Fruit fly (Drosophila melanogaster) whole organism, embryonic: ENCODE data around the gene CG4338.

ENCODE experiments used
- Ada2b ChIP-seq: fragments of 200-800 bp; sonication (Bioruptor generic); IDR thresholded peaks from 2 replicates; pipeline ENCODE4 v1.3.6; 2022; ENCODE audit warnings: missing biosample characterization, missing genetic modification characterization
- C15 ChIP-seq: fragments of 200-800 bp; sonication (Bioruptor generic); IDR thresholded peaks from 3 replicates; pipeline ENCODE4 v1.3.6; 2022; ENCODE audit warnings: missing biosample characterization, missing genetic modification characterization
- CG10209 ChIP-seq: fragments of 200-800 bp; sonication (Bioruptor generic); optimal IDR thresholded peaks from 3 replicates; lab custom pipeline; 2017; ENCODE audit warnings: missing biosample characterization, mild to moderate bottlenecking, missing genetic modification characterization, missing genetic modification reagents
- CG10543 ChIP-seq: fragments of 200-800 bp; sonication (Bioruptor generic); optimal IDR thresholded peaks from 3 replicates; lab custom pipeline; 2017; ENCODE audit warnings: missing biosample characterization, mild to moderate bottlenecking, missing genetic modification characterization, moderate library complexity
- CG11456 ChIP-seq: fragments of 200-800 bp; sonication (Bioruptor generic); IDR thresholded peaks from 3 replicates; pipeline ENCODE4 v1.3.6; 2022; ENCODE audit warnings: missing biosample characterization, missing genetic modification characterization
- CG11696 ChIP-seq: fragments of 200-800 bp; sonication (Bioruptor generic); IDR thresholded peaks from 2 replicates; pipeline ENCODE4 v1.3.6; 2022; ENCODE audit warnings: missing biosample characterization, missing genetic modification characterization
- CG13296 ChIP-seq: fragments of 200-800 bp; sonication (Bioruptor generic); optimal IDR thresholded peaks from 3 replicates; lab custom pipeline; 2018; ENCODE audit warnings: missing biosample characterization, mild to moderate bottlenecking, missing genetic modification characterization
- CG14667 ChIP-seq: fragments of 200-800 bp; sonication (Bioruptor generic); IDR thresholded peaks from 2 replicates; pipeline ENCODE4 v1.3.6; 2022; ENCODE audit warnings: missing biosample characterization, missing genetic modification characterization
- CG17328 ChIP-seq: fragments of 200-800 bp; sonication (Bioruptor generic); IDR thresholded peaks from 2 replicates; pipeline ENCODE4 v1.3.6; 2022; ENCODE audit warnings: missing biosample characterization, missing genetic modification characterization
- CG17385 ChIP-seq: fragments of 200-800 bp; sonication (Bioruptor generic); optimal IDR thresholded peaks from 3 replicates; lab custom pipeline; 2018; ENCODE audit warnings: missing biosample characterization, mild to moderate bottlenecking, missing genetic modification characterization
- CG17568 ChIP-seq: fragments of 200-800 bp; sonication (Bioruptor generic); optimal IDR thresholded peaks from 2 replicates; lab custom pipeline; 2018; ENCODE audit warnings: missing biosample characterization, mild to moderate bottlenecking, missing genetic modification characterization, moderate library complexity
- CG18599 ChIP-seq: fragments of 200-800 bp; sonication (Bioruptor generic); optimal IDR thresholded peaks from 3 replicates; lab custom pipeline; 2017; ENCODE audit warnings: missing biosample characterization, missing genetic modification characterization, mild to moderate bottlenecking, moderate library complexity, missing genetic modification reagents
- CG2199 ChIP-seq: fragments of 200-800 bp; sonication (Bioruptor generic); IDR thresholded peaks from 3 replicates; pipeline ENCODE4 v1.3.6; 2022; ENCODE audit warnings: missing biosample characterization, missing genetic modification characterization
- CG3847 ChIP-seq: fragments of 200-800 bp; sonication (Bioruptor generic); IDR thresholded peaks from 2 replicates; pipeline ENCODE4 v1.3.6; 2022; ENCODE audit warnings: missing biosample characterization, missing genetic modification characterization
- CG42726 ChIP-seq: fragments of 200-800 bp; sonication (Bioruptor generic); IDR thresholded peaks from 2 replicates; pipeline ENCODE4 v1.3.6; 2022; ENCODE audit warnings: missing biosample characterization, missing genetic modification characterization; ENCODE audit not compliant: partially characterized antibody
- CG43689 ChIP-seq: fragments of 200-800 bp; sonication (Bioruptor generic); IDR thresholded peaks from 2 replicates; pipeline ENCODE4 v1.3.6; 2022; ENCODE audit warnings: missing biosample characterization, missing genetic modification characterization
- CG6854 ChIP-seq: fragments of 200-800 bp; sonication (Bioruptor generic); optimal IDR thresholded peaks from 3 replicates; lab custom pipeline; 2017; ENCODE audit warnings: missing biosample characterization, mild to moderate bottlenecking, missing genetic modification characterization
- CG7745 ChIP-seq: fragments of 200-800 bp; sonication (Bioruptor generic); optimal IDR thresholded peaks from 2 replicates; lab custom pipeline; 2018; ENCODE audit warnings: missing biosample characterization, mild to moderate bottlenecking, missing genetic modification characterization, moderate library complexity
- ERR ChIP-seq: fragments of 200-800 bp; sonication (Bioruptor generic); optimal IDR thresholded peaks from 2 replicates; lab custom pipeline; 2016; ENCODE audit warnings: missing biosample characterization, missing genetic modification characterization
- Elba2 ChIP-seq: fragments of 200-800 bp; sonication (Bioruptor generic); optimal IDR thresholded peaks from 3 replicates; lab custom pipeline; 2016; ENCODE audit warnings: missing biosample characterization, missing genetic modification characterization
- Fer1 ChIP-seq: fragments of 200-800 bp; sonication (Bioruptor generic); optimal IDR thresholded peaks from 2 replicates; lab custom pipeline; 2017; ENCODE audit warnings: missing biosample characterization, mild to moderate bottlenecking, missing genetic modification characterization
- Fer3 ChIP-seq: fragments of 200-800 bp; sonication (Bioruptor generic); optimal IDR thresholded peaks from 2 replicates; lab custom pipeline; 2018; ENCODE audit warnings: missing biosample characterization, mild to moderate bottlenecking, missing genetic modification characterization, moderate library complexity
- Gsc ChIP-seq: fragments of 200-800 bp; sonication (Bioruptor generic); IDR thresholded peaks from 2 replicates; pipeline ENCODE4 v1.3.6; 2022; ENCODE audit warnings: missing biosample characterization, missing genetic modification characterization
- HLHmδ ChIP-seq: fragments of 200-800 bp; sonication (Bioruptor generic); optimal IDR thresholded peaks from 2 replicates; lab custom pipeline; 2018; ENCODE audit warnings: missing biosample characterization, mild to moderate bottlenecking, missing genetic modification characterization, moderate library complexity
- Mad ChIP-seq: fragments of 200-800 bp; sonication (Bioruptor generic); optimal IDR thresholded peaks from 2 replicates; lab custom pipeline; 2016; ENCODE audit warnings: missing biosample characterization, missing genetic modification characterization
- Mes4 ChIP-seq: fragments of 200-800 bp; sonication (Bioruptor generic); optimal IDR thresholded peaks from 2 replicates; lab custom pipeline; 2016; ENCODE audit warnings: missing biosample characterization, missing genetic modification characterization
- NC2β ChIP-seq: fragments of 200-800 bp; sonication (Bioruptor generic); optimal IDR thresholded peaks from 2 replicates; lab custom pipeline; 2016; ENCODE audit warnings: missing biosample characterization, missing genetic modification characterization
- Oli ChIP-seq: fragments of 200-800 bp; sonication (Bioruptor generic); optimal IDR thresholded peaks from 2 replicates; lab custom pipeline; 2018; ENCODE audit warnings: missing biosample characterization, mild to moderate bottlenecking, missing genetic modification characterization, moderate library complexity
- Scr ChIP-seq: fragments of 200-800 bp; sonication (Bioruptor generic); IDR thresholded peaks from 2 replicates; pipeline ENCODE4 v1.3.6; 2022; ENCODE audit warnings: missing biosample characterization, missing genetic modification characterization; ENCODE audit not compliant: partially characterized antibody
- Side ChIP-seq: fragments of 200-800 bp; sonication (Bioruptor generic); optimal IDR thresholded peaks from 2 replicates; lab custom pipeline; 2016; ENCODE audit warnings: missing biosample characterization, missing genetic modification characterization
- Six4 ChIP-seq: fragments of 200-800 bp; sonication (Bioruptor generic); optimal IDR thresholded peaks from 2 replicates; lab custom pipeline; 2016; ENCODE audit warnings: missing biosample characterization, missing genetic modification characterization
- Taf1 ChIP-seq: fragments of 200-800 bp; sonication (Bioruptor generic); IDR thresholded peaks from 2 replicates; pipeline ENCODE4 v1.3.6; 2022; ENCODE audit warnings: missing biosample characterization, missing genetic modification characterization
- Tbp ChIP-seq: fragments of >200 bp; optimal IDR thresholded peaks from 2 replicates; lab custom pipeline; 2018; ENCODE audit warnings: missing biosample characterization, missing genetic modification characterization
- Vsx1 ChIP-seq: fragments of 200-800 bp; sonication (Bioruptor generic); optimal IDR thresholded peaks from 2 replicates; lab custom pipeline; 2017; ENCODE audit warnings: missing biosample characterization, mild to moderate bottlenecking, missing genetic modification characterization, missing genetic modification reagents
- bowl ChIP-seq: fragments of 200-800 bp; sonication (Bioruptor generic); IDR thresholded peaks from 2 replicates; pipeline ENCODE4 v1.3.6; 2022; ENCODE audit warnings: missing biosample characterization, missing genetic modification characterization
- chn ChIP-seq: fragments of 200-800 bp; sonication (Bioruptor generic); optimal IDR thresholded peaks from 2 replicates; lab custom pipeline; 2016; ENCODE audit warnings: missing biosample characterization, missing genetic modification characterization
- dan ChIP-seq: fragments of 200-800 bp; sonication (Bioruptor generic); IDR thresholded peaks from 2 replicates; pipeline ENCODE4 v1.3.6; 2022; ENCODE audit warnings: missing biosample characterization, missing genetic modification characterization
- fd64A ChIP-seq: fragments of 200-800 bp; sonication (Bioruptor generic); optimal IDR thresholded peaks from 3 replicates; lab custom pipeline; 2018; ENCODE audit warnings: missing biosample characterization, mild to moderate bottlenecking, missing genetic modification characterization
- gt ChIP-seq: fragments of 200-800 bp; sonication (Bioruptor generic); IDR thresholded peaks from 2 replicates; pipeline ENCODE4 v1.3.6; 2022; ENCODE audit warnings: missing biosample characterization, missing genetic modification characterization
- hb ChIP-seq: fragments of 200-800 bp; sonication (Bioruptor generic); IDR thresholded peaks from 3 replicates; pipeline ENCODE4 v1.3.6; 2022; ENCODE audit warnings: missing biosample characterization, missing genetic modification characterization; ENCODE audit not compliant: partially characterized antibody
- hkb ChIP-seq, 2 experiments: fragments of 200-800 bp in 1 of 2; fragments of >200 bp in 1 of 2; sonication (Bioruptor generic) in 1 of 2; IDR thresholded peaks in 1 of 2; optimal IDR thresholded peaks in 1 of 2; 2 replicates each; pipeline versions ENCODE4 v1.3.6 to Lab custom; 2017 to 2022; ENCODE audit warnings: missing biosample characterization in 1 of 2, missing genetic modification characterization in 1 of 2
- lov ChIP-seq, 2 experiments: fragments of 200-800 bp in 1 of 2; fragments of >200 bp in 1 of 2; sonication (Bioruptor generic) in 1 of 2; IDR thresholded peaks in 1 of 2; optimal IDR thresholded peaks in 1 of 2; 2 replicates in 1 of 2; 3 replicates in 1 of 2; pipeline versions ENCODE4 v1.3.6 to Lab custom; 2017 to 2022; ENCODE audit warnings: missing biosample characterization in 1 of 2, missing genetic modification characterization in 1 of 2
- oc ChIP-seq: fragments of 200-800 bp; sonication (Bioruptor generic); optimal IDR thresholded peaks from 2 replicates; lab custom pipeline; 2018; ENCODE audit warnings: missing biosample characterization, mild to moderate bottlenecking, missing genetic modification characterization, moderate library complexity
- odd ChIP-seq: fragments of 200-800 bp; sonication (Bioruptor generic); optimal IDR thresholded peaks from 2 replicates; lab custom pipeline; 2017; ENCODE audit warnings: missing biosample characterization, mild to moderate bottlenecking, missing genetic modification characterization
- otp ChIP-seq: fragments of 200-800 bp; sonication (Bioruptor generic); IDR thresholded peaks from 3 replicates; pipeline ENCODE4, ENCODE4 v1.3.6; 2022; ENCODE audit warnings: missing biosample characterization, missing genetic modification characterization
- pfk ChIP-seq: fragments of 200-800 bp; sonication (Bioruptor generic); optimal IDR thresholded peaks from 2 replicates; lab custom pipeline; 2018; ENCODE audit warnings: missing biosample characterization, mild to moderate bottlenecking, missing genetic modification characterization, moderate library complexity
- pros ChIP-seq: fragments of 200-800 bp; sonication (Bioruptor generic); optimal IDR thresholded peaks from 3 replicates; lab custom pipeline; 2019; ENCODE audit warnings: missing biosample characterization, mild to moderate bottlenecking, missing genetic modification characterization, moderate library complexity
- sna ChIP-seq: fragments of 200-800 bp; sonication (Bioruptor generic); IDR thresholded peaks from 2 replicates; pipeline ENCODE4 v1.3.6; 2022; ENCODE audit warnings: missing biosample characterization, missing genetic modification characterization; ENCODE audit not compliant: partially characterized antibody
- vfl ChIP-seq: fragments of 200-800 bp; sonication (Bioruptor generic); optimal IDR thresholded peaks from 2 replicates; lab custom pipeline; 2016; ENCODE audit warnings: missing biosample characterization, missing genetic modification characterization

Gene CG4338

DNA sequence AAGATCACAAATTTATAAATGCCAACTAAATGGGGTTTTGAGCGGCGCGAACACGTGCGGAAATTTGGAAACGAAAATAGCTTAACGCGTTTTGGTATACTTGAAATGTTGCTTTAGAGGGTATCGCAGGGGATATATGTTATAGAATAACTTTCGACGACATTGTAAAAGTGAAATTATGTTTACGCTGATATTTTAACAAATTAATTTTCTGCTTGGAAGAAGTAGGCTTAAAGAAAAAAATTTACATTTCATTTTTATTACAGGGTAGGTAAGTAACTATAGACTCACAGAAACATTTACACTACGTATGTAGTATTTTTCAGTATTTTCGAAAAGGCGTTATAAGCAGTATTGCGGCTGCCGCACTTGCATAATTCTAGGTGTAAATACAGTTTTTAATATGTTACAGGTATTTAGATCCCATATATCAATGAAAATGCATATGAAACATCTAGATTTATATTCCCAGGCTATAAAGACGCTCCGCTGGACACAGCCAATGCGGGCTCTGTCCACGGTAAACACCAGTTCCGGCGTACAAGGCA lies 45.9 kb upstream of the CG4338 start, which contains the start of the genes Art3 and mRpS10 (continued):
- peak; percentile 100 for TF ChIP-seq C15 (GFP tag; lab: Robert Waterston, UW)
- peak; percentile 99 for TF ChIP-seq Gsc (GFP tag; lab: Robert Waterston, UW)
- TF ChIP-seq odd (GFP tag; lab: Kevin White, UChicago) = peak; percentile 99
- peak; percentile 100 for TF ChIP-seq Taf1 (GFP tag; lab: Robert Waterston, UW)
- TF ChIP-seq Fer3 (tag; lab: Kevin White, UChicago) = peak; percentile 100
- peak; percentile 100 for TF ChIP-seq Six4 (GFP tag; lab: Kevin White, UChicago)
- TF ChIP-seq Vsx1 (GFP tag; lab: Kevin White, UChicago) = peak; percentile 99
- TF ChIP-seq CG17568 (GFP tag; lab: Kevin White, UChicago) = no peak
- peak; percentile 100 for TF ChIP-seq Fer1 (GFP tag; lab: Kevin White, UChicago)
- TF ChIP-seq CG17328 = peak; percentile 100
- peak; percentile 100 for TF ChIP-seq Mad (GFP tag; lab: Kevin White, UChicago)
- no peak for TF ChIP-seq hb (GFP tag; lab: Robert Waterston, UW)
- peak; percentile 100 for TF ChIP-seq CG11456 (GFP tag; lab: Robert Waterston, UW)
- peak; percentile 100 for TF ChIP-seq gt (GFP tag; lab: Robert Waterston, UW)
- peak; percentile 84 for TF ChIP-seq pfk
- peak; percentile 98 for TF ChIP-seq ERR (GFP tag; lab: Kevin White, UChicago)
- TF ChIP-seq CG13296 (GFP tag; lab: Kevin White, UChicago) = peak; percentile 100
- TF ChIP-seq CG10209 (GFP tag; lab: Kevin White, UChicago) = peak; percentile 100
- TF ChIP-seq otp = peak; percentile 100
- TF ChIP-seq HLHmδ (GFP tag; lab: Kevin White, UChicago) = no peak
- peak; percentile 100 for TF ChIP-seq Oli (tag; lab: Kevin White, UChicago)
- TF ChIP-seq oc (tag; lab: Kevin White, UChicago) = peak; percentile 100
- TF ChIP-seq CG14667 (GFP tag; lab: Robert Waterston, UW) = peak; percentile 100
- peak; percentile 100 for TF ChIP-seq NC2β (GFP tag; lab: Kevin White, UChicago)
- TF ChIP-seq CG10543 (GFP tag; lab: Kevin White, UChicago) = peak; percentile 100
- peak; percentile 99 for TF ChIP-seq CG43689 (GFP tag; lab: Robert Waterston, UW)
- TF ChIP-seq hkb (optimal IDR thresholded peaks at IDR 0.05; lab: Kevin White, UChicago) = peak; percentile 45
- peak; percentile 100 for TF ChIP-seq hkb (GFP tag; IDR thresholded peaks at IDR 0.05; lab: Robert Waterston, UW)
- TF ChIP-seq fd64A (GFP tag; lab: Kevin White, UChicago) = peak; percentile 99
- peak; percentile 100 for TF ChIP-seq CG2199 (GFP tag; lab: Robert Waterston, UW)
- TF ChIP-seq Side (GFP tag; lab: Kevin White, UChicago) = peak; percentile 100
- peak; percentile 99 for TF ChIP-seq CG7745 (tag; lab: Kevin White, UChicago)
- peak; percentile 99 for TF ChIP-seq dan (GFP tag; lab: Robert Waterston, UW)
- peak; percentile 99 for TF ChIP-seq CG11696
- TF ChIP-seq Scr = peak; percentile 40
- peak; percentile 92 for TF ChIP-seq pros (GFP tag; lab: Kevin White, UChicago)
- peak; percentile 99 for TF ChIP-seq vfl (GFP tag; lab: Kevin White, UChicago)
- no peak for TF ChIP-seq lov (optimal IDR thresholded peaks at IDR 0.05; lab: Kevin White, UChicago)
- peak; percentile 100 for TF ChIP-seq lov (GFP tag; IDR thresholded peaks at IDR 0.05; lab: Robert Waterston, UW)
- TF ChIP-seq CG17385 = peak; percentile 100
- 0 out of 2 replicates have a peak, but pooled peaks have one; percentile 36 for TF ChIP-seq CG42726
- TF ChIP-seq chn (GFP tag; lab: Kevin White, UChicago) = peak; percentile 100
- TF ChIP-seq sna (GFP tag; lab: Robert Waterston, UW) = peak; percentile 37; the same call in 1 of the 2 replicates
- TF ChIP-seq CG3847 (GFP tag; lab: Robert Waterston, UW) = peak; percentile 100
- TF ChIP-seq CG18599 (GFP tag; lab: Kevin White, UChicago) = peak; percentile 100
- peak; percentile 100 for TF ChIP-seq Elba2 (GFP tag; lab: Kevin White, UChicago)
- TF ChIP-seq Mes4 (GFP tag; lab: Kevin White, UChicago) = peak; percentile 100
- TF ChIP-seq Tbp (GFP tag; lab: Kevin White, UChicago) = no peak
- TF ChIP-seq CG6854 (GFP tag; lab: Kevin White, UChicago) = peak; percentile 99
- TF ChIP-seq bowl = peak; percentile 99
- TF ChIP-seq Ada2b (GFP tag; lab: Robert Waterston, UW) = peak; percentile 100
